Worm (Caenorhabditis elegans): ENCODE data around the gene sru-2.

- TF ChIP-seq him-1 (tag; optimal IDR thresholded peaks at IDR 0.05), result no peak
- TF ChIP-seq W03F9.2 (tag; optimal IDR thresholded peaks at IDR 0.05), result no peak
- no peak for TF ChIP-seq dao-5 (tag; optimal IDR thresholded peaks at IDR 0.05)
Observed at ce11 chrIV:9525682-9526416, 39.8 kb downstream of the sru-2 start, which contains the start of gene elo-1.

Measured in whole organism, L4/young adult.